Worm (Caenorhabditis elegans) whole organism, L2 larva: ENCODE results near the gene exc-9.

Experiments
- F13H6.1 ChIP-seq: sonication (generic microtip); optimal IDR thresholded peaks from 2 replicates; lab custom pipeline; 2016; ENCODE audit warnings: missing genetic modification characterization, missing compliant biosample characterization
- R02D3.7 ChIP-seq: fragments of 150-350 bp; optimal IDR thresholded peaks from 2 replicates; lab custom pipeline; 2014; ENCODE audit warnings: missing biosample characterization, missing genetic modification characterization
- Y55F3AM.14 ChIP-seq: fragments of 200-800 bp; sonication (Bioruptor generic); optimal IDR thresholded peaks from 2 replicates; lab custom pipeline; 2018; ENCODE audit warnings: mild to moderate bottlenecking, missing genetic modification characterization, missing compliant biosample characterization
- ZK546.5 ChIP-seq: sonication (generic microtip); optimal IDR thresholded peaks from 2 replicates; lab custom pipeline; 2017; ENCODE audit warnings: missing biosample characterization, missing genetic modification characterization
- ama-1 ChIP-seq: fragments of 150-350 bp; optimal IDR thresholded peaks from 2 replicates; lab custom pipeline; 2018; ENCODE audit warnings: inconsistent platforms
- blmp-1 ChIP-seq: sonication (generic microtip); optimal IDR thresholded peaks from 2 replicates; lab custom pipeline; 2017; ENCODE audit warnings: missing genetic modification characterization, mild to moderate bottlenecking, missing compliant biosample characterization, antibody characterized with exemption, moderate library complexity; ENCODE audit not compliant: insufficient read depth
- ceh-16 ChIP-seq: fragments of 150-350 bp; optimal IDR thresholded peaks from 2 replicates; lab custom pipeline; 2014; ENCODE audit warnings: missing biosample characterization, missing genetic modification characterization
- ceh-82 ChIP-seq: fragments of 150-350 bp; optimal IDR thresholded peaks from 2 replicates; lab custom pipeline; 2014; ENCODE audit warnings: missing biosample characterization, missing genetic modification characterization
- dmd-4 ChIP-seq: sonication (generic microtip); optimal IDR thresholded peaks from 2 replicates; lab custom pipeline; 2017; ENCODE audit warnings: missing biosample characterization, missing genetic modification characterization
- egl-27 ChIP-seq: sonication (generic microtip); optimal IDR thresholded peaks from 3 replicates; lab custom pipeline; 2017; ENCODE audit warnings: missing biosample characterization, missing genetic modification reagents, missing genetic modification characterization
- elt-1 ChIP-seq: fragments of 150-350 bp; optimal IDR thresholded peaks from 2 replicates; lab custom pipeline; 2014; ENCODE audit warnings: missing biosample characterization, missing genetic modification characterization
- fos-1 ChIP-seq: fragments of 150-350 bp; optimal IDR thresholded peaks from 2 replicates; lab custom pipeline; 2014; ENCODE audit warnings: missing biosample characterization, missing genetic modification characterization
- gmeb-1 ChIP-seq: fragments of 150-350 bp; optimal IDR thresholded peaks from 2 replicates; lab custom pipeline; 2014; ENCODE audit warnings: missing biosample characterization, missing genetic modification characterization
- lin-11 ChIP-seq: fragments of 150-350 bp; sonication (generic microtip); optimal IDR thresholded peaks from 2 replicates; lab custom pipeline; 2014; ENCODE audit warnings: missing biosample characterization, missing genetic modification characterization, inconsistent platforms, mixed read lengths
- lin-13 ChIP-seq: fragments of 150-350 bp; optimal IDR thresholded peaks from 2 replicates; lab custom pipeline; 2014; ENCODE audit warnings: missing biosample characterization, missing genetic modification reagents, missing genetic modification characterization
- lin-39 ChIP-seq: fragments of 150-350 bp; optimal IDR thresholded peaks from 2 replicates; lab custom pipeline; 2014; ENCODE audit warnings: missing biosample characterization, missing genetic modification reagents, missing genetic modification characterization
- lsy-2 ChIP-seq, 2 experiments: fragments of 150-350 bp in 1 of 2; sonication (generic microtip) in 1 of 2; optimal IDR thresholded peaks; 2 replicates each; lab custom pipeline; 2014 to 2017; ENCODE audit warnings: missing biosample characterization in 2 of 2, missing genetic modification characterization in 2 of 2
- mab-5 ChIP-seq: fragments of 150-350 bp; optimal IDR thresholded peaks from 2 replicates; lab custom pipeline; 2014; ENCODE audit warnings: missing biosample characterization, missing genetic modification characterization
- mbf-1 ChIP-seq: sonication (generic microtip); optimal IDR thresholded peaks from 2 replicates; lab custom pipeline; 2017; ENCODE audit warnings: missing biosample characterization, missing genetic modification characterization
- nhr-10 ChIP-seq: sonication (generic microtip); optimal IDR thresholded peaks from 2 replicates; lab custom pipeline; 2017; ENCODE audit warnings: missing biosample characterization, missing genetic modification characterization
- nhr-11 ChIP-seq: fragments of 150-350 bp; optimal IDR thresholded peaks from 2 replicates; lab custom pipeline; 2014; ENCODE audit warnings: missing biosample characterization, missing genetic modification characterization
- nhr-12 ChIP-seq: fragments of 150-350 bp; optimal IDR thresholded peaks from 2 replicates; lab custom pipeline; 2014; ENCODE audit warnings: missing biosample characterization, missing genetic modification characterization
- nhr-129 ChIP-seq: fragments of 150-350 bp; optimal IDR thresholded peaks from 2 replicates; lab custom pipeline; 2014; ENCODE audit warnings: missing biosample characterization, missing genetic modification characterization
- nhr-21 ChIP-seq: fragments of 150-350 bp; optimal IDR thresholded peaks from 2 replicates; lab custom pipeline; 2014; ENCODE audit warnings: missing biosample characterization, missing genetic modification characterization
- nhr-237 ChIP-seq: fragments of 150-350 bp; optimal IDR thresholded peaks from 2 replicates; lab custom pipeline; 2014; ENCODE audit warnings: missing biosample characterization, missing genetic modification characterization
- nhr-25 ChIP-seq: fragments of 150-350 bp; sonication (generic microtip); optimal IDR thresholded peaks from 3 replicates; lab custom pipeline; 2014; ENCODE audit warnings: missing biosample characterization, missing genetic modification characterization
- nhr-77 ChIP-seq: fragments of 150-350 bp; optimal IDR thresholded peaks from 2 replicates; lab custom pipeline; 2014; ENCODE audit warnings: missing biosample characterization, missing genetic modification characterization
- skn-1 ChIP-seq: sonication (generic microtip); optimal IDR thresholded peaks from 2 replicates; lab custom pipeline; 2017; ENCODE audit warnings: missing biosample characterization, missing genetic modification characterization
- sma-3 ChIP-seq: sonication (generic microtip); optimal IDR thresholded peaks from 2 replicates; lab custom pipeline; 2016; ENCODE audit warnings: missing genetic modification reagents, missing genetic modification characterization, missing compliant biosample characterization
- sma-9 ChIP-seq, 2 experiments: fragments of 150-350 bp in 1 of 2; sonication (generic microtip) in 1 of 2; optimal IDR thresholded peaks; 2 replicates each; lab custom pipeline; 2014 to 2016; ENCODE audit warnings: missing genetic modification characterization in 2 of 2, mild to moderate bottlenecking in 1 of 2, missing biosample characterization in 1 of 2, missing compliant biosample characterization in 1 of 2, missing genetic modification reagents in 1 of 2, moderate library complexity in 1 of 2
- snpc-4 ChIP-seq: fragments of 150-350 bp; optimal IDR thresholded peaks from 2 replicates; lab custom pipeline; 2014; ENCODE audit warnings: missing biosample characterization, missing genetic modification characterization
- unc-39 ChIP-seq: fragments of 150-350 bp; optimal IDR thresholded peaks from 2 replicates; lab custom pipeline; 2014; ENCODE audit warnings: missing biosample characterization, missing genetic modification characterization
- unc-55 ChIP-seq: fragments of 150-350 bp; sonication (generic microtip); optimal IDR thresholded peaks from 3 replicates; lab custom pipeline; 2014; ENCODE audit warnings: missing biosample characterization, missing genetic modification reagents, missing genetic modification characterization
- unc-62 ChIP-seq: fragments of 150-350 bp; optimal IDR thresholded peaks from 2 replicates; lab custom pipeline; 2014; ENCODE audit warnings: missing biosample characterization, missing genetic modification reagents, missing genetic modification characterization
- zag-1 ChIP-seq: fragments of 150-350 bp; optimal IDR thresholded peaks from 2 replicates; lab custom pipeline; 2014; ENCODE audit warnings: missing biosample characterization, missing genetic modification characterization
- ztf-1 ChIP-seq: fragments of 200-800 bp; sonication (Bioruptor generic); conservative IDR thresholded peaks from 2 replicates; pipeline ENCODE4 v1.3.6; 2022; ENCODE audit warnings: missing genetic modification characterization, missing compliant biosample characterization
- ztf-11 ChIP-seq: sonication (generic microtip); optimal IDR thresholded peaks from 2 replicates; lab custom pipeline; 2017; ENCODE audit warnings: missing biosample characterization, missing genetic modification characterization
- ztf-4 ChIP-seq: fragments of 150-350 bp; optimal IDR thresholded peaks from 2 replicates; lab custom pipeline; 2014; ENCODE audit warnings: missing biosample characterization, missing genetic modification characterization

exc-9 gene

DNA sequence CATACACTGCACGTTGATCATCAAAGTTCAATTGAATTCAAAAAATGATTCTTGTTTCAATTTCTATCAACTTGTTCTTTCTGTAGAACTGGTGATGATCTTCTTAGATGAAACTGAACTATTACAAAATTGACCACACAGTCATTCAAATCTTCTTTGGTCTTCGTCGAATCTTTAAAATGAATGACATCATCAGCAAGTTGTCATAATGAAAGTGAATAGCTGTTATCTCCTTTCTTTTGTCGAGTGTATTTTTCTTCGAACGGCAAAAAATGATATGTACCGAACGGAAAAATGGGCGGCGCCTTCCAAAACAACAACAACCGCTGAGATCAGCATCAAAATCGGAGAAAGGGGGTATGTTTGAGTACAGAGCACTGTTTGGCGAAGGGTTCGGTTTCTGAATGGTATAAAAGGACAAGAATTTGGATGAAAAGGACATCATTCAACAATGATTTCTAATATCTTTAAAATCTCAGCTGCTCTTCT is 36.7 kb upstream of the exc-9 start, which contains the start of gene ora-1:
Gene ora-1 (plus strand): TSS at position 439 of the 489 bp plus-strand sequence.
- TF ChIP-seq R02D3.7 = no peak
- peak; percentile 41 for TF ChIP-seq nhr-25
- peak; percentile 78 for TF ChIP-seq blmp-1 (tag; lab: Kevin White, UChicago)
- TF ChIP-seq dmd-4 (tag; lab: Kevin White, UChicago) = no peak

DNA sequence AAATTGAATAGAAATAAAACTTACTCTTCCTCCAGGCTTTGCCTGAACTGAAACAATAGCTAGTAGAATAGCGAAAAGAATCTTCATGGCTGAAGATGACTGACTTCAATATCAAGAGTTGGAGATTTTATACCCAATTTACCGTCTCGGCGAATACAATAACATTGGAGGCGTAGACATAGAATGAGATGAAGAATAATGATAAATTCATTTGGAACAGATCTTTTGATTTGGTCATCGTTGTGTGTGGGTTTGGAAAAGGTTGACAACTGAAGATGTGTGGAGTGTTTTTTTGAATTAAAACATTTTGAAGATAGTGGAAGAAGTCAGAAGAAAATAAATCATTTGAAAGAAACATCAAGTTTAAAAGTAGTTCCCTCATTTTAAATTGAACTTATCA is 35.4 kb upstream of the exc-9 start, which contains the start of gene F57H12.6:
Gene F57H12.6 (minus strand): TSS at position 101 of the 400 bp plus-strand sequence.
- no peak for TF ChIP-seq mab-5
- no peak for TF ChIP-seq nhr-10 (tag; lab: Kevin White, UChicago)
- no peak for TF ChIP-seq lin-11
- no peak for TF ChIP-seq fos-1 (tag; lab: Kevin White, UChicago)
- TF ChIP-seq sma-9 (GFP tag; optimal IDR thresholded peaks at IDR 0.05; lab: Kevin White, UChicago) = no peak
- no peak for TF ChIP-seq sma-9 (tag; optimal IDR thresholded peaks at IDR 0.05; lab: Kevin White, UChicago)
- no peak for TF ChIP-seq nhr-25
- TF ChIP-seq nhr-12 (tag; lab: Kevin White, UChicago) = no peak
- no peak for TF ChIP-seq unc-55
- TF ChIP-seq nhr-77 (tag; lab: Kevin White, UChicago) = no peak
- TF ChIP-seq lsy-2 (tag; optimal IDR thresholded peaks at IDR 0.05; lab: Kevin White, UChicago) = no peak
- no peak for TF ChIP-seq egl-27
- no peak for TF ChIP-seq lin-13 (GFP tag; lab: Kevin White, UChicago)
- no peak for TF ChIP-seq elt-1 (tag; lab: Kevin White, UChicago)
- TF ChIP-seq ZK546.5 (tag; lab: Kevin White, UChicago) = no peak
- TF ChIP-seq nhr-21 (tag; lab: Kevin White, UChicago) = no peak
- TF ChIP-seq mbf-1 = no peak

DNA sequence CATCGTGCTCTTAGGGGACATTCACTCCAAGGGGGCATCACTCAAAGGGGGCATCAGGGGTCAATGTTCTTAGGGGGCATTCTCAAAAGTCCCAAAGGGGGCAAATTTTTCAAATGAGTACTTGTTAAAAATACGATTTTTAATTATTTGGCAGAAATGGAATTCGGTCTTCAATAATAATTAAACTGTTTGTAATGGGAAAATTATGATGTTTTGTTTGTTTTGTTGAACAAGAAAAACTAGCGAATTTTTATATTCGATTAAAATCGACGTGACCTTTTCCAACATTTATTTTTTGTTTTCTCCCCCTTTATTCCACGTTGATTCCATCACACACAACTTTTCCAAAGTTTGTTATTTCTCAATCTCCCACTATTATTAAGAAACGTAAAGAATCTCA is 26.2 kb upstream of the exc-9 start, which contains the start of gene F57H12.5:
Gene F57H12.5 (plus strand): TSS at position 301 of the 400 bp plus-strand sequence.
- TF ChIP-seq nhr-237 (tag; lab: Kevin White, UChicago) (no peak), lin-11 (no peak), F13H6.1 (tag; lab: Kevin White, UChicago) (no peak), nhr-12 (tag; lab: Kevin White, UChicago) (no peak), zag-1 (no peak), ztf-4 (tag; lab: Kevin White, UChicago) (no peak), skn-1 (tag; lab: Kevin White, UChicago) (no peak), R02D3.7 (no peak), ztf-11 (no peak), ama-1 (lab: Kevin White, UChicago) (no peak), snpc-4 (no peak), nhr-129 (tag; lab: Kevin White, UChicago) (no peak), unc-39 (tag; lab: Kevin White, UChicago) (no peak), unc-55 (no peak)

ce11 chrIV:7961889-7962342 is 21.1 kb upstream of the exc-9 start:
- TF ChIP-seq unc-62 (no peak), ceh-82 (tag; lab: Kevin White, UChicago) (no peak), nhr-11 (tag; lab: Kevin White, UChicago) (no peak), unc-55 (no peak), lin-39 (tag; lab: Kevin White, UChicago) (no peak), fos-1 (tag; lab: Kevin White, UChicago) (no peak), ztf-4 (tag; lab: Kevin White, UChicago) (no peak)
- TF ChIP-seq, all 48 proteins: peak for 0

DNA sequence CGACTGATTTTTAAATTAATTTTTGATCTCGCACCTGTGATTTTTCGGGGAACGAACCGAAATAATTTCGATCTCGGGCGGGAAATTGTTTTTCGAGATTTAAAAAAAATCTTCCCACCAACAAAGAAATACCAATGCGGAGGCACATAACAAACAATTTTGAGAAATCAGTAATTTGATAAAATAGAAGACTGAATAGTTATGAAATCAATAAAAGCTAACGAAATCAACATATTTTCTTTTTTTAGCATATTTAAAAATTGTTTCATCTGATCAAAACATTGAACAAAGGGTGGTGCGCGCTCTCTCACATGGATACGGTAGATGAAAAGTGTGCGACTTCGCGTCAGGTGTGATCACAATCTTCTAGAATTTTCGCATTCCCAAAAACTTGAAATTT is 17.3 kb upstream of the exc-9 start:
- no peak for TF ChIP-seq unc-62

DNA sequence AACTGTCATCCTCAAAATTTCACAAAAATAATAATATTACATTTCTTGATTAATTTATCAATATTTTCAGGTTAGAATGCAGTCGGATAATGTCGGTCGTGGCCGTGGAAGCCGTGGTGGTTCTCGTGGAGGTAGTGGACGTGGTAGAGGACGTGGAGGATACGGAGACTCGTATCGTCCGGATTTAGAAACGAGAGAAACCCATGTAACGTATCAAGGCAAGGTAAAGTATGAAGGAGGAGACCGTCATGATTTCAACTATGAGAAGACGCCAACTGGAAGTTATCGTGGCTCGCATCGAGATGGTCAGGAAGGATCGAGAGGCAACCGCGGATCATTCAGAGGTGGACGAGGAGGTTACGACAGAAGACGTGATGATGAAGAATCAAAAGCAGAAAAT is 16.7 kb upstream of the exc-9 start, which contains the start of gene frpr-10:
Gene frpr-10 (plus strand): TSS at position 301 of the 400 bp plus-strand sequence.
- TF ChIP-seq unc-39 (tag; lab: Kevin White, UChicago) (no peak), lin-39 (tag; lab: Kevin White, UChicago) (no peak), ceh-82 (tag; lab: Kevin White, UChicago) (no peak), ama-1 (lab: Kevin White, UChicago) (no peak), fos-1 (tag; lab: Kevin White, UChicago) (no peak), ztf-1 (GFP tag; lab: Robert Waterston, UW) (no peak), ceh-16 (tag; lab: Kevin White, UChicago) (no peak), nhr-77 (tag; lab: Kevin White, UChicago) (no peak), sma-3 (GFP tag; lab: Kevin White, UChicago) (no peak), gmeb-1 (tag; lab: Kevin White, UChicago) (no peak), ZK546.5 (tag; lab: Kevin White, UChicago) (no peak), nhr-129 (tag; lab: Kevin White, UChicago) (no peak), sma-9 (GFP tag; optimal IDR thresholded peaks at IDR 0.05; lab: Kevin White, UChicago) (no peak), sma-9 (tag; optimal IDR thresholded peaks at IDR 0.05; lab: Kevin White, UChicago) (no peak), lin-13 (GFP tag; lab: Kevin White, UChicago) (no peak), nhr-237 (tag; lab: Kevin White, UChicago) (no peak), nhr-12 (tag; lab: Kevin White, UChicago) (no peak), mbf-1 (no peak), Y55F3AM.14 (GFP tag; lab: Kevin White, UChicago) (no peak)
